Fruit fly (Drosophila melanogaster): ENCODE results near the gene sba.

sba gene

DNA sequence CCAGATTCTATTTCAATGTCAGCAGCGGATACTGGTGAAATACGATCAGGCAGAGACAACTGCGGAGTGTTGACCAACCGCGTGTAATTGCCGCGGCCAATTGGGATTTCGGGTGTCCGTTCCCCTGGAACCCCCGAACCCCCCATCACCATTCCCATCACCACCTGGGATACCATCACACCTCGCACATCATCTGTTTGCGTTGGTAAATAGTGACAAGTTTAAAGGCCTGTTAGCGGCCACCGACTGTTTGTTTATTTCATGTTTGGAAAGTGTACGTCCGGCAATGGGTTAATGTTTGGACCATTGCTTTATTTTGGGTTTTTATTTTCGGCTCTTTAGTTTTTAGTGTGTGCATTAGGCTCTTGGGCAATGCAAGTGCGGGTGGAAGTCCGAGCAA, 24.2 kb upstream of the sba start:
- no peak for TF ChIP-seq CG32121 (GFP tag; IDR thresholded peaks at IDR 0.05)
- TF ChIP-seq CG4496 (GFP tag; IDR thresholded peaks at IDR 0.05) = no peak
- TF ChIP-seq CG34367 (tag; optimal IDR thresholded peaks at IDR 0.05) = no peak
- no peak for TF ChIP-seq gl (tag; optimal IDR thresholded peaks at IDR 0.05)
- no peak for TF ChIP-seq CG14655 (GFP tag; optimal IDR thresholded peaks at IDR 0.05)
- TF ChIP-seq CG12605 (GFP tag; IDR thresholded peaks at IDR 0.05) = no peak
- no peak for TF ChIP-seq Ets98B (GFP tag; IDR thresholded peaks at IDR 0.05)
- TF ChIP-seq Pif1A (GFP tag; optimal IDR thresholded peaks at IDR 0.05) = no peak
- TF ChIP-seq D1 (tag; optimal IDR thresholded peaks at IDR 0.05) = no peak
- no peak for TF ChIP-seq Snoo (tag; optimal IDR thresholded peaks at IDR 0.05)
- no peak for TF ChIP-seq CG17806 (tag; optimal IDR thresholded peaks at IDR 0.05)
- TF ChIP-seq CG15710 (tag; optimal IDR thresholded peaks at IDR 0.05) = no peak

DNA sequence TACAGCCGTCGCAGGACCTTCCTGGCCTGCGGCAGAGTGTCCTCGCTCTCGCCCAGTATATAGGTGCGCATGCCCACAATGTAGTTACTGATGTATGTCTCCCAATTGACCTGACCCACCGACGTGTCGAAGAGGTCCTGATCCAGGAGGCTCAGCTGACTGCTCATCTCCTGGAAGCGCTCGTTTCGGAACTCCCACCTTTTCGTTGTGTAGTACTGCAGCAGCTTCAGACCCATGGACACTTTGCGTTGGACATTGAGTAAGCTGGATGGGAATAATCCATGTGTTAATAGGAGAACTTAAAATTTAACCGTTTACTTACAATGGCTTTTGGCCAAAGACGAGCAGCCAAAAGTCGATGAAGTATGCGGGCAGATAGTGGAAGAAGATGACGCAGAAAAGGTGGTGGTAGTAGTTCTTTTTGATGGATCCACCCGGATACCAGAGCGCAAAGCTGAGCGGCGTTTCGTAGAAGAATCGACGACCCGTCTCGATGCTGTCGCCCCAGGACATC, 21.1 kb upstream of the sba start:
- TF ChIP-seq CG8159 (tag; optimal IDR thresholded peaks at IDR 0.05) (no peak), CG15710 (tag; optimal IDR thresholded peaks at IDR 0.05) (no peak), CG32121 (GFP tag; IDR thresholded peaks at IDR 0.05) (no peak), CG34367 (tag; optimal IDR thresholded peaks at IDR 0.05) (no peak), EcR (GFP tag; optimal IDR thresholded peaks at IDR 0.05) (no peak), CG13204 (GFP tag; optimal IDR thresholded peaks at IDR 0.05) (no peak), rn (GFP tag; IDR thresholded peaks at IDR 0.05) (no peak), Pif1B (GFP tag; optimal IDR thresholded peaks at IDR 0.05) (no peak), CG12605 (GFP tag; IDR thresholded peaks at IDR 0.05) (no peak), CG9948 (tag; optimal IDR thresholded peaks at IDR 0.05) (no peak), CG14655 (GFP tag; optimal IDR thresholded peaks at IDR 0.05) (no peak), CG4496 (GFP tag; IDR thresholded peaks at IDR 0.05) (no peak), D1 (tag; optimal IDR thresholded peaks at IDR 0.05) (no peak), Snoo (tag; optimal IDR thresholded peaks at IDR 0.05) (no peak), CG17806 (tag; optimal IDR thresholded peaks at IDR 0.05) (no peak), CG8301 (tag; optimal IDR thresholded peaks at IDR 0.05) (no peak), CG10348 (GFP tag; IDR thresholded peaks at IDR 0.05) (no peak), fd96Ca (GFP tag; IDR thresholded peaks at IDR 0.05) (no peak)

- TF ChIP-seq CG12605 (GFP tag; IDR thresholded peaks at IDR 0.05) (peak; percentile 57; the same call in 1 of the 2 replicates), CG4496 (GFP tag; IDR thresholded peaks at IDR 0.05) (peak; percentile 72; the same call in 2 of the 3 replicates), fd96Ca (GFP tag; IDR thresholded peaks at IDR 0.05) (peak; percentile 19; the same call in 1 of the 3 replicates), D1 (tag; optimal IDR thresholded peaks at IDR 0.05) (no peak), Pif1A (GFP tag; optimal IDR thresholded peaks at IDR 0.05) (peak; percentile 12), CG8301 (tag; optimal IDR thresholded peaks at IDR 0.05) (no peak), Ets98B (GFP tag; IDR thresholded peaks at IDR 0.05) (peak; percentile 60; the same call in 1 of the 2 replicates), CG17806 (tag; optimal IDR thresholded peaks at IDR 0.05) (no peak), rn (GFP tag; IDR thresholded peaks at IDR 0.05) (no peak), CG32121 (GFP tag; IDR thresholded peaks at IDR 0.05) (peak; percentile 20; the same call in 1 of the 2 replicates), CG14655 (GFP tag; optimal IDR thresholded peaks at IDR 0.05) (no peak), CG10348 (GFP tag; IDR thresholded peaks at IDR 0.05) (no peak), Pif1B (GFP tag; optimal IDR thresholded peaks at IDR 0.05) (no peak), EcR (GFP tag; optimal IDR thresholded peaks at IDR 0.05) (peak; percentile 23), gl (tag; optimal IDR thresholded peaks at IDR 0.05) (no peak), CG9948 (tag; optimal IDR thresholded peaks at IDR 0.05) (no peak), CG15710 (tag; optimal IDR thresholded peaks at IDR 0.05) (no peak), CG13204 (GFP tag; optimal IDR thresholded peaks at IDR 0.05) (peak; percentile 34), Snoo (tag; optimal IDR thresholded peaks at IDR 0.05) (peak; percentile 39), CG34367 (tag; optimal IDR thresholded peaks at IDR 0.05) (no peak), CG8159 (tag; optimal IDR thresholded peaks at IDR 0.05) (no peak)
These were observed 20.2 kb upstream of the sba start, which contains the start of gene Gdh for dm6 chr3R:23942965-23943413. Gene Gdh, minus strand, starts transcription at chr3R:23943101.

DNA sequence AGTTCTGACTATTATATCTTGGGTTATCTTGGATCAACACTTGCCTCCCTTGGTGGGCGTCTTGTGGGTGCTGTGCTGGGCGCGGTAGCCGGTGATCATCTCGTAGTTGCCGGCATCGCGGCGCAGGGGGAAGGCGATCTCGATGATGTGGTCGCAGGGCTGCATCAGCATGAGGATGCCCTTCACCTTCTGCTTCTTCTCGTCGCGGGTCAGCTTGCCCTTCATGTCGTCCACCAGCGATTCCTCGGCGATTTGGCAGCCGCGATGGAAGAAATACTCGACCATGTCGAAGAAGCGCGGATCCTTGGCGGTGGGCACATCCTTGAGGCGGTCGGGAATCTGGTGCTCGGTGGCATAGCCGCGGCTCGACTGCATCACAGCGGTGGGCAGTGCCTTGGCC, 19.8 kb upstream of the sba start:
- TF ChIP-seq CG34367 (tag; optimal IDR thresholded peaks at IDR 0.05) (no peak), gl (tag; optimal IDR thresholded peaks at IDR 0.05) (no peak), CG12605 (GFP tag; IDR thresholded peaks at IDR 0.05) (no peak), CG10348 (GFP tag; IDR thresholded peaks at IDR 0.05) (0 out of 2 replicates have a peak, but pooled peaks have one; percentile 7), EcR (GFP tag; optimal IDR thresholded peaks at IDR 0.05) (no peak)

dm6 chr3R:23941643-23942424, 19.1 kb upstream of the sba start:
- TF ChIP-seq CG15710 (tag; optimal IDR thresholded peaks at IDR 0.05) = no peak
- no peak for TF ChIP-seq Snoo (tag; optimal IDR thresholded peaks at IDR 0.05)
- no peak for TF ChIP-seq Pif1B (GFP tag; optimal IDR thresholded peaks at IDR 0.05)
- no peak for TF ChIP-seq rn (GFP tag; IDR thresholded peaks at IDR 0.05)
- no peak for TF ChIP-seq Pif1A (GFP tag; optimal IDR thresholded peaks at IDR 0.05)
- peak; percentile 60; the same call in 2 of the 3 replicates for TF ChIP-seq CG4496 (GFP tag; IDR thresholded peaks at IDR 0.05)
- TF ChIP-seq gl (tag; optimal IDR thresholded peaks at IDR 0.05) = no peak
- peak; percentile 50 for TF ChIP-seq Ets98B (GFP tag; IDR thresholded peaks at IDR 0.05)
- peak; percentile 35 for TF ChIP-seq CG14655 (GFP tag; optimal IDR thresholded peaks at IDR 0.05)
- TF ChIP-seq CG32121 (GFP tag; IDR thresholded peaks at IDR 0.05) = peak; percentile 49
- TF ChIP-seq CG9948 (tag; optimal IDR thresholded peaks at IDR 0.05) = peak; percentile 8
- TF ChIP-seq CG13204 (GFP tag; optimal IDR thresholded peaks at IDR 0.05) = no peak
- no peak for TF ChIP-seq EcR (GFP tag; optimal IDR thresholded peaks at IDR 0.05)
- no peak; the same call in 1 of the 2 replicates for TF ChIP-seq CG12605 (GFP tag; IDR thresholded peaks at IDR 0.05)
- no peak for TF ChIP-seq CG34367 (tag; optimal IDR thresholded peaks at IDR 0.05)
- no peak for TF ChIP-seq D1 (tag; optimal IDR thresholded peaks at IDR 0.05)
- TF ChIP-seq CG8301 (tag; optimal IDR thresholded peaks at IDR 0.05) = peak; percentile 31
